Worm (Caenorhabditis elegans) whole organism, L4 larva: ENCODE data around the gene R05D3.8.

Source experiments
- Y48G9A.11 ChIP-seq: fragments of 200-800 bp; sonication (Bioruptor generic); IDR thresholded peaks from 2 replicates; pipeline ENCODE4 v1.3.6; 2022; ENCODE audit warnings: missing genetic modification reagents, missing genetic modification characterization, missing compliant biosample characterization
- ZK546.5 ChIP-seq, 2 experiments: sonication (generic microtip); optimal IDR thresholded peaks; 2 replicates each; lab custom pipeline; 2017; ENCODE audit warnings: missing biosample characterization in 2 of 2, missing genetic modification characterization in 2 of 2
- aha-1 ChIP-seq: fragments of 150-350 bp; peaks from one replicate; lab custom pipeline; 2014; ENCODE audit warnings: missing biosample characterization, missing genetic modification characterization
- ama-1 ChIP-seq: fragments of 150-350 bp; optimal IDR thresholded peaks from 2 replicates; lab custom pipeline; 2014; ENCODE audit warnings: inconsistent platforms, mixed read lengths
- daf-19 ChIP-seq: fragments of 200-800 bp; sonication (Bioruptor generic); conservative IDR thresholded peaks from 2 replicates; pipeline ENCODE4 v1.3.6; 2022; ENCODE audit warnings: missing genetic modification characterization, missing compliant biosample characterization
- jun-1 ChIP-seq: fragments of 150-350 bp; optimal IDR thresholded peaks from 2 replicates; lab custom pipeline; 2014; ENCODE audit warnings: missing biosample characterization, missing genetic modification reagents, missing genetic modification characterization
- lim-7 ChIP-seq: fragments of 200-800 bp; sonication (Bioruptor generic); IDR thresholded peaks from 2 replicates; pipeline ENCODE4 v1.3.6; 2022; ENCODE audit warnings: missing genetic modification characterization, missing compliant biosample characterization
- nhr-237 ChIP-seq: sonication (generic microtip); optimal IDR thresholded peaks from 2 replicates; lab custom pipeline; 2017; ENCODE audit warnings: missing biosample characterization, missing genetic modification characterization
- nhr-48 ChIP-seq: sonication (generic microtip); optimal IDR thresholded peaks from 2 replicates; lab custom pipeline; 2016; ENCODE audit warnings: mild to moderate bottlenecking, missing genetic modification characterization, missing compliant biosample characterization
- nhr-6 ChIP-seq: fragments of 150-350 bp; optimal IDR thresholded peaks from 2 replicates; lab custom pipeline; 2014; ENCODE audit warnings: missing biosample characterization, missing genetic modification characterization
- unc-62 ChIP-seq, 3 experiments: fragments of 150-350 bp in 1 of 3; sonication (generic microtip); optimal IDR thresholded peaks in 2 of 3; peaks in 1 of 3; 1 replicate in 1 of 3; 2 replicates in 2 of 3; lab custom pipeline; 2014 to 2017; ENCODE audit warnings: missing biosample characterization in 3 of 3, missing genetic modification characterization in 3 of 3, missing genetic modification reagents in 3 of 3, missing genotype in 1 of 3

- no peak for TF ChIP-seq ZK546.5 (tag; optimal IDR thresholded peaks at IDR 0.05; lab: Kevin White, UChicago)
- TF ChIP-seq daf-19 (GFP tag; lab: Robert Waterston, UW) = no peak
- TF ChIP-seq nhr-6 (tag; lab: Kevin White, UChicago) = no peak
- no peak for TF ChIP-seq lim-7 (GFP tag; lab: Robert Waterston, UW)
- TF ChIP-seq nhr-48 = no peak
- TF ChIP-seq jun-1 (tag; lab: Kevin White, UChicago) = no peak
- no peak for TF ChIP-seq nhr-237 (tag; lab: Kevin White, UChicago)
- peak; percentile 33 for TF ChIP-seq aha-1 (tag; lab: Kevin White, UChicago)
- TF ChIP-seq ama-1 (lab: Kevin White, UChicago) = no peak
- no peak for TF ChIP-seq unc-62 (GFP tag; optimal IDR thresholded peaks at IDR 0.05 in 1 of 2; lab: Kevin White, UChicago)
- TF ChIP-seq unc-62 (tag; optimal IDR thresholded peaks at IDR 0.05; lab: Kevin White, UChicago) = no peak
- TF ChIP-seq Y48G9A.11 (GFP tag; lab: Robert Waterston, UW) = no peak
Measured at ce11 chrIII:8354644-8355461, 3.3 kb downstream of the R05D3.8 start, which contains the start of gene unc-116.
